Worm (Caenorhabditis elegans) whole organism, L4 larva: Measurements from ENCODE around the gene R05D8.11.

ENCODE experiments used
- T26A8.4 ChIP-seq: fragments of 200-800 bp; sonication (Bioruptor generic); IDR thresholded peaks from 2 replicates; pipeline ENCODE4 v1.3.6; 2022; ENCODE audit warnings: missing genetic modification characterization, missing compliant biosample characterization
- duxl-1 ChIP-seq: sonication (generic microtip); optimal IDR thresholded peaks from 2 replicates; lab custom pipeline; 2016; ENCODE audit warnings: mild to moderate bottlenecking, missing genetic modification characterization, moderate library complexity, missing compliant biosample characterization; ENCODE audit not compliant: poor library complexity
- jun-1 ChIP-seq: fragments of 150-350 bp; optimal IDR thresholded peaks from 2 replicates; lab custom pipeline; 2014; ENCODE audit warnings: missing biosample characterization, missing genetic modification reagents, missing genetic modification characterization
- lin-13 ChIP-seq: fragments of 150-350 bp; optimal IDR thresholded peaks from 2 replicates; lab custom pipeline; 2014; ENCODE audit warnings: missing biosample characterization, missing genetic modification reagents, missing genetic modification characterization
- lin-15B ChIP-seq: fragments of 150-350 bp; sonication (generic microtip); optimal IDR thresholded peaks from 3 replicates; lab custom pipeline; 2014; ENCODE audit warnings: missing biosample characterization, missing genetic modification characterization
- php-3 ChIP-seq: fragments of 200-800 bp; sonication (Bioruptor generic); IDR thresholded peaks from 2 replicates; pipeline ENCODE4 v1.3.6; 2022; ENCODE audit warnings: missing genetic modification reagents, missing genetic modification characterization, missing compliant biosample characterization
- tra-1 ChIP-seq: fragments of 200-800 bp; sonication (Bioruptor generic); IDR thresholded peaks from 2 replicates; pipeline ENCODE4 v1.3.6; 2022; ENCODE audit warnings: missing genetic modification reagents, missing genetic modification characterization, missing compliant biosample characterization

ce11 chrV:2730784-2731480 lies 49.8 kb downstream of the R05D8.11 start, which contains the start of gene dod-3:
- TF ChIP-seq duxl-1 (tag; lab: Kevin White, UChicago) (no peak), tra-1 (GFP tag; lab: Robert Waterston, UW) (no peak), lin-13 (no peak), php-3 (GFP tag; lab: Robert Waterston, UW) (peak; percentile 21; the same call in 1 of the 2 replicates), jun-1 (tag; lab: Kevin White, UChicago) (no peak), lin-15B (no peak), T26A8.4 (GFP tag; lab: Robert Waterston, UW) (no peak)
